Fruit fly (Drosophila melanogaster): Measurements from ENCODE around the gene CRMP.

The CRMP gene

DNA sequence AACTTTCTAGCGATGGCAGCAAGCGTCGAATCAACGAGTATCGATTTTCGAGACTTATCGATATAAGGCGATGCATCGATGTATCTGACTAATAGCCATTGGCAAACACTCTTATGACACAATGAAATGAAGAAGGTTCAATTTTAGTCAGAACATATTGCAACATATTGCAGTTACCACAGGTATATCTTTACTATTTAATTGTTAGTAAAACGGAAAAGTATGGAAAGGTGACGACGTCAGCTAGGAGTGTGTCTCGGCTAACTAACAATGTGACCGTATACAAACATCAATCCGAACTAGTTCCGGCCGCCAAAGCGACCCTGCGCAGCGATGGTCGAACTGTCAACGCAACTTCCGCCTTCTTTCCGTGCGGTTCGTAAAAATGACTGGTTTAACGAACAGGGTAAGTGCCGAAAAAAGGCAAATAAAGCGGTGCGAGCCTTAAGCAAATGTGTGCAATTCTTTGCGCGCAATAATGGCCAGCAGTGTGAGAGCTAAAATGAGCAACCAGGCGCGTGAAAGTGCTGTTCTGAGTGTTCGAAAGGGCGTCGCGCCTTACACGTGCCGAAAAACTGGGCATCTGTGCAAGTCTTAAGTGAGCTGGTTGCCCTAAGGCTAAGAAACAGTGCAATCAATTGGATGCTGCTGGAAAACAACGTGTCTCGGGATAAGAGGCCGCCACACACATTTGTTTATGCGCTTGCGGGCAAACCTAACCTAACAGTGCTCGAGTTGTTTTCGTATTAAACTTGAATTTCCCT, 53.4 kb downstream of the CRMP start, which contains the start of the genes Dph4, Spec2 and RpL13A:
Gene Dph4, minus strand, starts transcription at position 11 of the 764 bp plus-strand sequence.
Gene Spec2, minus strand, starts transcription at position 11 of the 764 bp plus-strand sequence.
Gene RpL13A, plus strand, starts transcription at position 360 of the 764 bp plus-strand sequence.
- TF ChIP-seq CG10669 (GFP tag; optimal IDR thresholded peaks at IDR 0.05): no peak
- peak in 1 of 2 experiments; percentile 91 for TF ChIP-seq salr (GFP tag; optimal IDR thresholded peaks at IDR 0.05)
- TF ChIP-seq topi (GFP tag; optimal IDR thresholded peaks at IDR 0.05): peak; percentile 79
- no peak for TF ChIP-seq CG32006 (GFP tag; optimal IDR thresholded peaks at IDR 0.05)
- TF ChIP-seq CG6276 (GFP tag; optimal IDR thresholded peaks at IDR 0.05): no peak
- TF ChIP-seq CG3919 (GFP tag; optimal IDR thresholded peaks at IDR 0.05): peak; percentile 94
- peak; percentile 93 for TF ChIP-seq net (GFP tag; optimal IDR thresholded peaks at IDR 0.05)
- TF ChIP-seq lz (GFP tag; optimal IDR thresholded peaks at IDR 0.05): peak; percentile 91
- TF ChIP-seq Lpt (GFP tag; optimal IDR thresholded peaks at IDR 0.05): no peak
- TF ChIP-seq Gug (GFP tag; IDR thresholded peaks at IDR 0.05): no peak
- TF ChIP-seq Blimp-1 (GFP tag; optimal IDR thresholded peaks at IDR 0.05): peak; percentile 72
- TF ChIP-seq Sox15 (GFP tag; optimal IDR thresholded peaks at IDR 0.05): peak; percentile 23
- peak; percentile 92 for TF ChIP-seq esn (GFP tag; optimal IDR thresholded peaks at IDR 0.05)
- TF ChIP-seq Met (GFP tag; optimal IDR thresholded peaks at IDR 0.05): peak; percentile 89
- TF ChIP-seq CG6163 (GFP tag; IDR thresholded peaks at IDR 0.05): no peak
- peak; percentile 67 for TF ChIP-seq CG11762 (GFP tag; optimal IDR thresholded peaks at IDR 0.05; ENCODE audit: insufficient read depth)
- peak; percentile 48 for TF ChIP-seq CG11902 (GFP tag; optimal IDR thresholded peaks at IDR 0.05)
- peak; percentile 100 for TF ChIP-seq achi (GFP tag; optimal IDR thresholded peaks at IDR 0.05)
- TF ChIP-seq CG15336 (GFP tag; IDR thresholded peaks at IDR 0.05): no peak
- TF ChIP-seq Hr39 (GFP tag; optimal IDR thresholded peaks at IDR 0.05): no peak
- TF ChIP-seq fd85E (GFP tag; optimal IDR thresholded peaks at IDR 0.05): no peak
- no peak for TF ChIP-seq dac (GFP tag; optimal IDR thresholded peaks at IDR 0.05)
- TF ChIP-seq OdsH (GFP tag; optimal IDR thresholded peaks at IDR 0.05): no peak
- peak; percentile 81 for TF ChIP-seq Sox14 (GFP tag; optimal IDR thresholded peaks at IDR 0.05)
- TF ChIP-seq ss (GFP tag; optimal IDR thresholded peaks at IDR 0.05): peak; percentile 54 to 90
- peak; percentile 72 for TF ChIP-seq CG6792 (GFP tag; optimal IDR thresholded peaks at IDR 0.05)
- TF ChIP-seq cyc (GFP tag; optimal IDR thresholded peaks at IDR 0.05): peak; percentile 83
- no peak for TF ChIP-seq Eip75B (GFP tag; optimal IDR thresholded peaks at IDR 0.05)
- TF ChIP-seq Smox (GFP tag; optimal IDR thresholded peaks at IDR 0.05): no peak
- peak; percentile 96 for TF ChIP-seq Eip78C (GFP tag)
- no peak for TF ChIP-seq Hr4 (GFP tag; optimal IDR thresholded peaks at IDR 0.05)
- peak; percentile 86 for TF ChIP-seq CG7368 (GFP tag; optimal IDR thresholded peaks at IDR 0.05)
- TF ChIP-seq Ets21C (GFP tag; optimal IDR thresholded peaks at IDR 0.05): no peak
- peak; percentile 49 for TF ChIP-seq Ets96B (tag; optimal IDR thresholded peaks at IDR 0.05)
- peak; percentile 83 for TF ChIP-seq CG6808 (GFP tag; optimal IDR thresholded peaks at IDR 0.05)
- TF ChIP-seq CG8319 (GFP tag; optimal IDR thresholded peaks at IDR 0.05): peak; percentile 73
- TF ChIP-seq spab (GFP tag; optimal IDR thresholded peaks at IDR 0.05): no peak
- TF ChIP-seq dsx (GFP tag; optimal IDR thresholded peaks at IDR 0.05; ENCODE audit: poor library complexity, severe bottlenecking): peak; percentile 38
- TF ChIP-seq CG6854 (GFP tag; optimal IDR thresholded peaks at IDR 0.05): peak; percentile 95
- TF ChIP-seq CG11294 (GFP tag; IDR thresholded peaks at IDR 0.05): no peak
- TF ChIP-seq Hr38 (GFP tag; optimal IDR thresholded peaks at IDR 0.05): no peak
- peak; percentile 60 for TF ChIP-seq CG8632 (GFP tag; optimal IDR thresholded peaks at IDR 0.05)
- peak; percentile 86 for TF ChIP-seq svp (GFP tag)
- TF ChIP-seq CG3032 (tag; optimal IDR thresholded peaks at IDR 0.05): peak; percentile 75
- TF ChIP-seq pdm3 (GFP tag; optimal IDR thresholded peaks at IDR 0.05): no peak
- peak; percentile 67 for TF ChIP-seq CG16779 (tag; optimal IDR thresholded peaks at IDR 0.05)
- no peak for TF ChIP-seq CG10631 (GFP tag; optimal IDR thresholded peaks at IDR 0.05)
- peak; percentile 83 for TF ChIP-seq CG34406 (GFP tag; optimal IDR thresholded peaks at IDR 0.05)
- TF ChIP-seq CG31627 (GFP tag; optimal IDR thresholded peaks at IDR 0.05): peak; percentile 80
- no peak for TF ChIP-seq eg (GFP tag; IDR thresholded peaks at IDR 0.05)
- no peak for TF ChIP-seq CG4318 (GFP tag; optimal IDR thresholded peaks at IDR 0.05)
